Worm (Caenorhabditis elegans): ENCODE data around the gene F26F12.8.

The F26F12.8 gene

DNA sequence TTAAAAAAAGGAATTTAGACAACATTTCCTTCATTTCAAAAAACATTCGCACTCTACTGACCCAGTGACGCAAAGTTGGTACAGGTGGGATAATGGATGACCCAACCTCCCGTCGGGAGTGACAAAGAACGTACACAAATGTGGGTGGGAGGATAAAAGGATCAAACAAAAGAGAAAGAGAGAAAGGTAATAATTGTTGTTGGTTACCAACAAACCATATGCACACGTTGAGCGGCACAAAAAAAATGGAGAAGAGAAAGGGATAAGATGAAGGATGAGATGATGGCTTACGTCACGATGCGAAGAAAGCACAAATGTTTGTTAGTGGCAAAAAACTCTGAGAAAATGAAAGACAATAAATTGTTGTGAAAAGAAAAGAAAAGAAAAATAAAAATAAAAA, 10.7 kb downstream of the F26F12.8 start:
- TF ChIP-seq saeg-2 (GFP tag; IDR thresholded peaks at IDR 0.05) (no peak), mxl-3 (GFP tag; optimal IDR thresholded peaks at IDR 0.05) (no peak), rbr-2 (tag; optimal IDR thresholded peaks at IDR 0.05) (peak; percentile 15), nhr-28 (tag; optimal IDR thresholded peaks at IDR 0.05) (peak; percentile 12), nhr-11 (tag; optimal IDR thresholded peaks at IDR 0.05) (peak; percentile 38), daf-16 (GFP tag; optimal IDR thresholded peaks at IDR 0.05) (peak in 1 of 2 experiments; percentile 67), daf-16 (tag; optimal IDR thresholded peaks at IDR 0.05) (no peak), hlh-11 (tag; optimal IDR thresholded peaks at IDR 0.05) (peak; percentile 29)

ce11 chrV:5850671-5851070, 11.7 kb downstream of the F26F12.8 start:
- no peak for TF ChIP-seq unc-130 (GFP tag; optimal IDR thresholded peaks at IDR 0.05)
- peak; percentile 74 for TF ChIP-seq aha-1 (tag)

ce11 chrV:5848015-5848609, 14.2 kb downstream of the F26F12.8 start:
- TF ChIP-seq hif-1 (tag; optimal IDR thresholded peaks at IDR 0.05) (no peak), hlh-30 (tag; optimal IDR thresholded peaks at IDR 0.05; ENCODE audit: insufficient read depth) (peak; percentile 59), dmd-6 (GFP tag; IDR thresholded peaks at IDR 0.05) (peak; percentile 30), fkh-10 (GFP tag; optimal IDR thresholded peaks at IDR 0.05) (peak; percentile 60), hlh-11 (tag; optimal IDR thresholded peaks at IDR 0.05) (peak; percentile 43), fos-1 (tag; optimal IDR thresholded peaks at IDR 0.05) (no peak), hmg-1.1 (GFP tag; IDR thresholded peaks at IDR 0.05) (0 out of 2 replicates have a peak, but pooled peaks have one; percentile 12)

ce11 chrV:5846729-5847128, 15.6 kb downstream of the F26F12.8 start:
- TF ChIP-seq nhr-102 (tag; optimal IDR thresholded peaks at IDR 0.05) (no peak), Y105C5A.15 (GFP tag; IDR thresholded peaks at IDR 0.05) (no peak), dmd-8 (GFP tag; IDR thresholded peaks at IDR 0.05) (no peak), spr-3 (GFP tag; optimal IDR thresholded peaks at IDR 0.05) (no peak), tag-97 (GFP tag; IDR thresholded peaks at IDR 0.05) (no peak), lin-15B (tag; optimal IDR thresholded peaks at IDR 0.05) (no peak), dmd-9 (GFP tag; IDR thresholded peaks at IDR 0.05) (no peak), hif-1 (tag; optimal IDR thresholded peaks at IDR 0.05) (no peak)

DNA sequence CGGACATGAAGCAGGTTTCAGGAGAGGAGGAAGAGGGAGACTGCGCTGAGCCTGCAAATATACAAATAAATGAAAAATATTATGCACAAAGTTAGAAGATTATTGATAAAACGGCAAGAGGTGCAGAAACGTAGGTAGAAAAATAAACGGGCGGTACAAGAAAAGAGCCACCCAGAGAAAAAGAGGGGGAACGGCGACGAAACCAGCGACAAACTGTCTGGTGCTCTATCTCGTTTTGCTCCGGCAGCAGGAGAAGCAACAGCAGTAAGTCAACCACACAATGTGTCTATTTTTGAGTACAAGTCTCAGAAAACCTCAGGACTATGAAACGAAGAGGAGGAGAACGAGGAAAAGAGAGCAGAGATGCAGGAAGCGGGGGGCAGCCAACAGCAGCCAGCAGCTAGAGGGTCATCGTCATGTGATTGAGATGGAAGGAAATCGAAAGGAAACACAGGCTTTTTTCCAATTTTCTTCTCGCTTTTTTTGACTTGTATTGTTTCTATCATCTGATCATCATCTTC, 16.6 kb downstream of the F26F12.8 start, which contains the start of gene F26F12.3:
F26F12.3 (minus strand) TSS at position 51 of the 521 bp plus-strand sequence.
- TF ChIP-seq Y5F2A.4 (GFP tag; optimal IDR thresholded peaks at IDR 0.05), result no peak
- TF ChIP-seq aha-1 (tag), result peak; percentile 30
- TF ChIP-seq spr-3 (GFP tag; optimal IDR thresholded peaks at IDR 0.05), result no peak
- no peak for TF ChIP-seq dmd-9 (GFP tag; IDR thresholded peaks at IDR 0.05)
- TF ChIP-seq lin-1 (GFP tag; IDR thresholded peaks at IDR 0.05), result no peak
- TF ChIP-seq lim-7 (GFP tag; IDR thresholded peaks at IDR 0.05), result no peak
- TF ChIP-seq vab-7 (GFP tag; IDR thresholded peaks at IDR 0.05), result no peak
- TF ChIP-seq ces-1 (GFP tag; optimal IDR thresholded peaks at IDR 0.05), result no peak
- TF ChIP-seq hmg-1.1 (GFP tag; IDR thresholded peaks at IDR 0.05), result peak; percentile 65
- no peak for TF ChIP-seq fos-1 (tag; optimal IDR thresholded peaks at IDR 0.05)
- TF ChIP-seq lin-15B (tag; optimal IDR thresholded peaks at IDR 0.05), result no peak
- TF ChIP-seq Y48G9A.11 (GFP tag; IDR thresholded peaks at IDR 0.05), result no peak
- no peak for TF ChIP-seq lir-3 (tag; optimal IDR thresholded peaks at IDR 0.05)
- peak; percentile 43 for TF ChIP-seq nhr-102 (tag; optimal IDR thresholded peaks at IDR 0.05)
- TF ChIP-seq lin-39 (tag; optimal IDR thresholded peaks at IDR 0.05), result no peak
- no peak for TF ChIP-seq mes-2 (tag; optimal IDR thresholded peaks at IDR 0.05; ENCODE audit: poor library complexity, severe bottlenecking)
- TF ChIP-seq egl-43 (GFP tag; IDR thresholded peaks at IDR 0.05), result peak; percentile 69
- TF ChIP-seq set-16 (GFP tag; IDR thresholded peaks at IDR 0.05), result peak; percentile 64
- peak; percentile 88 for TF ChIP-seq nhr-28 (tag; optimal IDR thresholded peaks at IDR 0.05)
- TF ChIP-seq lin-13 (GFP tag; optimal IDR thresholded peaks at IDR 0.05), result no peak
- TF ChIP-seq jun-1 (tag; optimal IDR thresholded peaks at IDR 0.05), result no peak
- no peak for TF ChIP-seq sdz-12 (GFP tag; optimal IDR thresholded peaks at IDR 0.05)
- peak; percentile 70 for TF ChIP-seq fkh-10 (GFP tag; optimal IDR thresholded peaks at IDR 0.05)
- TF ChIP-seq aly-2 (tag; optimal IDR thresholded peaks at IDR 0.05), result no peak
- peak; percentile 91 for TF ChIP-seq hlh-11 (tag; optimal IDR thresholded peaks at IDR 0.05)
- no peak for TF ChIP-seq duxl-1 (tag; optimal IDR thresholded peaks at IDR 0.05; ENCODE audit: poor library complexity)
- peak; percentile 38 for TF ChIP-seq nhr-10 (tag; optimal IDR thresholded peaks at IDR 0.05)
- peak; percentile 45 for TF ChIP-seq lin-38 (GFP tag; IDR thresholded peaks at IDR 0.05)
- peak; percentile 69 for TF ChIP-seq mep-1 (tag; optimal IDR thresholded peaks at IDR 0.05)

Measured in whole organism, L4 larva.